Fruit fly (Drosophila melanogaster) whole organism, wandering third instar larva: ENCODE results near the gene CG12592.
A peak's percentile ranks its signal among the peaks of the same experiment; 100 is the strongest.

ENCODE experiments used
- Abd-B ChIP-seq: fragments of >200 bp; optimal IDR thresholded peaks from 2 replicates; lab custom pipeline; 2017; ENCODE audit warnings: missing biosample characterization, missing genetic modification characterization
- CG32264 ChIP-seq: fragments of 200-800 bp; sonication (Bioruptor generic); optimal IDR thresholded peaks from 2 replicates; lab custom pipeline; 2016; ENCODE audit warnings: missing biosample characterization, missing genetic modification characterization
- CG9705 ChIP-seq: fragments of 200-800 bp; sonication (Bioruptor generic); optimal IDR thresholded peaks from 2 replicates; lab custom pipeline; 2018; ENCODE audit warnings: missing biosample characterization, mild to moderate bottlenecking, missing genetic modification characterization
- CrebA ChIP-seq: fragments of 200-800 bp; sonication (Bioruptor generic); optimal IDR thresholded peaks from 2 replicates; lab custom pipeline; 2016; ENCODE audit warnings: missing biosample characterization, mild to moderate bottlenecking, missing genetic modification characterization, borderline replicate concordance
- Dfd ChIP-seq: fragments of >200 bp; optimal IDR thresholded peaks from 2 replicates; lab custom pipeline; 2017; ENCODE audit warnings: missing biosample characterization, missing genetic modification characterization
- Dif ChIP-seq: fragments of 200-275, 200-300 bp; sonication (Bioruptor generic); optimal IDR thresholded peaks from 2 replicates; lab custom pipeline; 2018; ENCODE audit warnings: missing biosample characterization, missing genetic modification characterization; ENCODE audit not compliant: partially characterized antibody
- GATAd ChIP-seq: sonication (Bioruptor generic); optimal IDR thresholded peaks from 2 replicates; lab custom pipeline; 2016; ENCODE audit warnings: missing biosample characterization, missing genetic modification characterization
- HLH106 ChIP-seq: fragments of 200-800 bp; optimal IDR thresholded peaks from 3 replicates; lab custom pipeline; 2019; ENCODE audit warnings: missing biosample characterization, mild to moderate bottlenecking, missing genetic modification characterization, moderate library complexity
- Hr78 ChIP-seq: fragments of >200 bp; optimal IDR thresholded peaks from 2 replicates; lab custom pipeline; 2017; ENCODE audit warnings: missing biosample characterization, missing genetic modification characterization
- Hr83 ChIP-seq: fragments of 200-300 bp; sonication (Bioruptor generic); optimal IDR thresholded peaks from 2 replicates; lab custom pipeline; 2016; ENCODE audit warnings: missing biosample characterization, mild to moderate bottlenecking, missing genetic modification characterization, moderate library complexity; ENCODE audit not compliant: poor library complexity, severe bottlenecking
- Jra ChIP-seq: sonication (Bioruptor generic); optimal IDR thresholded peaks from 2 replicates; lab custom pipeline; 2016; ENCODE audit warnings: missing biosample characterization, missing genetic modification characterization
- Mio ChIP-seq: sonication (Bioruptor generic); optimal IDR thresholded peaks from 2 replicates; lab custom pipeline; 2016; ENCODE audit warnings: missing biosample characterization, missing genetic modification characterization
- Myc ChIP-seq: fragments of >200 bp; optimal IDR thresholded peaks from 2 replicates; lab custom pipeline; 2017
- N ChIP-seq: fragments of >200 bp; optimal IDR thresholded peaks from 2 replicates; lab custom pipeline; 2018; ENCODE audit warnings: missing biosample characterization, missing external identifiers, missing genetic modification characterization
- OdsH ChIP-seq: fragments of 200-800 bp; sonication (Bioruptor generic); optimal IDR thresholded peaks from 2 replicates; lab custom pipeline; 2016; ENCODE audit warnings: missing biosample characterization, mild to moderate bottlenecking, missing genetic modification characterization
- Sp1 ChIP-seq: fragments of 200-800 bp; sonication (Bioruptor generic); optimal IDR thresholded peaks from 3 replicates; lab custom pipeline; 2019; ENCODE audit warnings: missing biosample characterization, mild to moderate bottlenecking, missing genetic modification characterization, moderate library complexity
- Vsx2 ChIP-seq: fragments of 200-300, 225-300 bp; sonication (Bioruptor generic); optimal IDR thresholded peaks from 2 replicates; lab custom pipeline; 2018; ENCODE audit warnings: missing biosample characterization, missing genetic modification characterization; ENCODE audit not compliant: partially characterized antibody
- br ChIP-seq: fragments of 200-800 bp; sonication (Bioruptor generic); optimal IDR thresholded peaks from 2 replicates; lab custom pipeline; 2016; ENCODE audit warnings: missing biosample characterization, missing genetic modification characterization
- brk ChIP-seq: fragments of 200-800 bp; sonication (Bioruptor generic); optimal IDR thresholded peaks from 2 replicates; lab custom pipeline; 2016; ENCODE audit warnings: missing biosample characterization, mild to moderate bottlenecking, missing genetic modification characterization
- dl ChIP-seq, 2 experiments: fragments of 175-275, 200-275 bp in 1 of 2; fragments of 200-275 bp in 1 of 2; sonication (Bioruptor generic); optimal IDR thresholded peaks; lab custom pipeline; 2018; ENCODE audit warnings: mild to moderate bottlenecking in 2 of 2, missing biosample characterization in 2 of 2, missing genetic modification characterization in 2 of 2, moderate library complexity in 2 of 2; ENCODE audit not compliant: partially characterized antibody in 2 of 2, insufficient read depth in 1 of 2
- dmrt93B ChIP-seq: fragments of 200-800 bp; sonication (Bioruptor generic); optimal IDR thresholded peaks from 2 replicates; lab custom pipeline; 2018; ENCODE audit warnings: missing biosample characterization, mild to moderate bottlenecking, missing genetic modification characterization
- dsf ChIP-seq: sonication (Bioruptor generic); optimal IDR thresholded peaks from 2 replicates; lab custom pipeline; 2016; ENCODE audit warnings: missing biosample characterization, missing genetic modification characterization, borderline replicate concordance
- ey ChIP-seq: fragments of 200-800 bp; sonication (Bioruptor generic); optimal IDR thresholded peaks from 2 replicates; lab custom pipeline; 2016; ENCODE audit warnings: missing biosample characterization, missing genetic modification characterization
- foxo ChIP-seq, 2 experiments: fragments of 200-800 bp; sonication (Bioruptor generic); optimal IDR thresholded peaks; 2 replicates in 1 of 2; 3 replicates in 1 of 2; lab custom pipeline; 2016 to 2017; ENCODE audit warnings: missing biosample characterization in 2 of 2, missing genetic modification characterization in 2 of 2
- fru ChIP-seq: fragments of 200-800 bp; sonication (Bioruptor generic); optimal IDR thresholded peaks from 3 replicates; lab custom pipeline; 2016; ENCODE audit warnings: missing biosample characterization, mild to moderate bottlenecking, missing genetic modification characterization
- h ChIP-seq: fragments of 200-800 bp; sonication (Bioruptor generic); optimal IDR thresholded peaks from 3 replicates; lab custom pipeline; 2016; ENCODE audit warnings: missing biosample characterization, mild to moderate bottlenecking, missing genetic modification characterization
- jim ChIP-seq: fragments of 175-275, 200-325 bp; sonication (Bioruptor generic); optimal IDR thresholded peaks from 2 replicates; lab custom pipeline; 2016; ENCODE audit warnings: missing biosample characterization, mild to moderate bottlenecking, missing genetic modification characterization
- lola ChIP-seq: fragments of >200 bp; optimal IDR thresholded peaks from 2 replicates; lab custom pipeline; 2017; ENCODE audit warnings: missing biosample characterization, missing genetic modification characterization
- pan ChIP-seq: fragments of >200 bp; optimal IDR thresholded peaks from 2 replicates; lab custom pipeline; 2017
- psq ChIP-seq: fragments of 200-800 bp; sonication (Bioruptor generic); optimal IDR thresholded peaks from 3 replicates; lab custom pipeline; 2017; ENCODE audit warnings: missing biosample characterization, mild to moderate bottlenecking, missing genetic modification characterization, moderate library complexity
- rgr ChIP-seq: fragments of 200-800 bp; sonication (Bioruptor generic); optimal IDR thresholded peaks from 3 replicates; lab custom pipeline; 2016; ENCODE audit warnings: missing biosample characterization, mild to moderate bottlenecking, missing genetic modification characterization
- sage ChIP-seq: fragments of 200-800 bp; sonication (Bioruptor generic); optimal IDR thresholded peaks from 2 replicates; lab custom pipeline; 2016; ENCODE audit warnings: missing biosample characterization, mild to moderate bottlenecking, missing genetic modification characterization
- sv ChIP-seq: fragments of 200-800 bp; sonication (Bioruptor generic); optimal IDR thresholded peaks from 3 replicates; lab custom pipeline; 2016; ENCODE audit warnings: missing biosample characterization, missing genetic modification characterization
- tai ChIP-seq: sonication (Bioruptor generic); optimal IDR thresholded peaks from 2 replicates; lab custom pipeline; 2016; ENCODE audit warnings: missing biosample characterization, missing genetic modification characterization
- usp ChIP-seq: fragments of >200 bp; optimal IDR thresholded peaks from 2 replicates; lab custom pipeline; 2017; ENCODE audit warnings: missing biosample characterization, missing genetic modification characterization
- woc ChIP-seq: sonication (Bioruptor generic); optimal IDR thresholded peaks from 2 replicates; lab custom pipeline; 2016; ENCODE audit warnings: missing biosample characterization, mild to moderate bottlenecking, missing genetic modification characterization

Gene CG12592

DNA sequence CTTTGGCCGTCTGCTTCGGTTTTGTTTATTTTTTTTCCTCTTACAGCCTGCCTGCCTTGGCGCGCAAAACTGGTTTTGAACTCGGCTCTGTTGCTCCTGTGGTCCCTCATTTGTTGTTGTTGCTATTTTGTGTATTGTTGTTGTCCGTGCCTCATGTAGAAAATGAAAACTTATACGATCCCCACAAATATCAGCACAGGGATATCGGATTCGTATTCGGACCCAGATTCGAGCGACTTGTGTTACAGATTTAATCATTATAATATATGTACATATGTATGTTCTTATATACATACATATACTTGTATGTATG lies 19.2 kb downstream of the CG12592 start:
- TF ChIP-seq ey (GFP tag; lab: Kevin White, UChicago) (no peak), Dif (GFP tag; lab: Kevin White, UChicago) (peak; percentile 5)
- TF ChIP-seq, all 38 proteins: peak for 1

- TF ChIP-seq Dfd (GFP tag; lab: Kevin White, UChicago) (no peak), ey (GFP tag; lab: Kevin White, UChicago) (no peak)
Measured at dm6 chr3R:10364287-10364686, 26.1 kb downstream of the CG12592 start.

DNA sequence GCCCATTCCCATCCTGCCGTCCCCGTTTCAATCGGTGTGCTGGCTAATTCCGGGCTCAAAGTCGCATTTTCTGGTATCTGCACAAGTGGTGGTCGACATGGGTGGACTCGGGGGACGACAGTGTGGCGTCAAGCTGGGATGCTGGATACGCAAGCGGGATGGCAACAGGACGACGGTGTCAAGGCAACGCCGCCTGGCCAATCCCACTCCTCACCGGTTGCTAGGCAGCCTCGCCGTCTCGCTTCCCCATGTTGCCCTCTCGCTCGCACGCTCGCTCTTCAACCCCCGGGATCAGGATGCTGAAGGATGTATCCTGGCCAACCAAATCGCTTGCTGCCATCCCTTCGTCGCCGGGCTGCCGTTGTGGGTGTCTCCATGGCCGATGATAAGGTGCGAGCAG lies 30.1 kb downstream of the CG12592 start:
- TF ChIP-seq N (GFP tag; lab: Kevin White, UChicago) = no peak
- no peak for TF ChIP-seq Dfd (GFP tag; lab: Kevin White, UChicago)
- TF ChIP-seq Mio (GFP tag; lab: Kevin White, UChicago) = no peak
- no peak for TF ChIP-seq Dif (GFP tag; lab: Kevin White, UChicago)
- TF ChIP-seq dl (GFP tag; optimal IDR thresholded peaks at IDR 0.05; lab: Kevin White, UChicago; ENCODE audit: insufficient read depth in 1 of 2, partially characterized antibody in 2 of 2) = no peak
- TF ChIP-seq ey (GFP tag; lab: Kevin White, UChicago) = no peak
- TF ChIP-seq Sp1 = no peak

DNA sequence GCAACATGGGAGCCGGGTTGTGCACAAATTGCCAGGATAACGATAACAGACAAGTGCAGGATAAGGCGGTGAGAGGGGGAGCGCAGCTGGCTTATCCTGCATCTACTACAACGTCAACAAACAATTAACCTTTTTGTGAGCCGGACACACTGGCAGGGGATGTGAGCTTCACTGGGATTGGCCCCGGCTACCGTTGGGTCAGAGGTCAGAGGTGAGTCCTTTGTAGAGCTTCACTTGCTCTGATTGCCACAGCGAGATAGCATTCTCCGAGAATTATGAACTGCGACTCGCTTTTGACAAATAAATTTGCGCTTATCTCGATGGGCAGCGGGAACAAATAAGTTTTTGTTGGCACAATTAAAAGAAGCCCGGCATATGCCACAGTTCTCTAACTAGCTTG lies 31.7 kb downstream of the CG12592 start:
- no peak for TF ChIP-seq woc (GFP tag; lab: Kevin White, UChicago)
- no peak for TF ChIP-seq sage (GFP tag; lab: Kevin White, UChicago)
- TF ChIP-seq sv (GFP tag; lab: Kevin White, UChicago) = no peak
- no peak for TF ChIP-seq Dfd (GFP tag; lab: Kevin White, UChicago)
- no peak for TF ChIP-seq Jra (GFP tag; lab: Kevin White, UChicago)
- no peak for TF ChIP-seq foxo (GFP tag; optimal IDR thresholded peaks at IDR 0.05; lab: Kevin White, UChicago)
- TF ChIP-seq ey (GFP tag; lab: Kevin White, UChicago) = no peak

- no peak for TF ChIP-seq Dfd (GFP tag; lab: Kevin White, UChicago)
- TF ChIP-seq Vsx2 (GFP tag; lab: Kevin White, UChicago) = no peak
- TF ChIP-seq psq (GFP tag; lab: Kevin White, UChicago) = no peak
- no peak for TF ChIP-seq Hr83 (GFP tag; lab: Kevin White, UChicago)
- TF ChIP-seq brk (GFP tag; lab: Kevin White, UChicago) = no peak
- TF ChIP-seq Hr78 (GFP tag; lab: Kevin White, UChicago) = no peak
- TF ChIP-seq tai (GFP tag; lab: Kevin White, UChicago) = no peak
- TF ChIP-seq Abd-B (GFP tag; lab: Kevin White, UChicago) = no peak
- TF ChIP-seq Sp1 = no peak
- TF ChIP-seq pan = no peak
- TF ChIP-seq HLH106 (tag; lab: Kevin White, UChicago) = no peak
- TF ChIP-seq dsf (GFP tag; lab: Kevin White, UChicago) = no peak
- TF ChIP-seq CrebA (GFP tag; lab: Kevin White, UChicago) = no peak
- TF ChIP-seq dmrt93B (GFP tag; lab: Kevin White, UChicago) = no peak
- TF ChIP-seq Jra (GFP tag; lab: Kevin White, UChicago) = no peak
- TF ChIP-seq jim = no peak
- no peak for TF ChIP-seq Dif (GFP tag; lab: Kevin White, UChicago)
- TF ChIP-seq N (GFP tag; lab: Kevin White, UChicago) = no peak
- no peak for TF ChIP-seq usp (GFP tag; lab: Kevin White, UChicago)
Measured at dm6 chr3R:10370495-10370894, 32.4 kb downstream of the CG12592 start.

dm6 chr3R:10377849-10378248 lies 39.7 kb downstream of the CG12592 start, which contains the start of gene Rfx:
TSS of gene Rfx (minus strand) at chr3R:10378068.
- peak; percentile 29 for TF ChIP-seq h
- TF ChIP-seq Sp1 = peak; percentile 36
- no peak for TF ChIP-seq Dfd (GFP tag; lab: Kevin White, UChicago)
- peak; percentile 44 for TF ChIP-seq tai (GFP tag; lab: Kevin White, UChicago)
- TF ChIP-seq CrebA (GFP tag; lab: Kevin White, UChicago) = peak; percentile 44
- TF ChIP-seq Hr83 (GFP tag; lab: Kevin White, UChicago) = no peak
- TF ChIP-seq foxo (GFP tag; optimal IDR thresholded peaks at IDR 0.05; lab: Kevin White, UChicago) = peak in 1 of 2 experiments; percentile 44
- TF ChIP-seq N (GFP tag; lab: Kevin White, UChicago) = no peak
- no peak for TF ChIP-seq psq (GFP tag; lab: Kevin White, UChicago)
- TF ChIP-seq pan = no peak
- TF ChIP-seq Mio (GFP tag; lab: Kevin White, UChicago) = no peak
- no peak for TF ChIP-seq lola (GFP tag; lab: Kevin White, UChicago)
- peak; percentile 22 for TF ChIP-seq rgr
- no peak for TF ChIP-seq jim
- TF ChIP-seq dsf (GFP tag; lab: Kevin White, UChicago) = no peak
- no peak for TF ChIP-seq sage (GFP tag; lab: Kevin White, UChicago)
- TF ChIP-seq OdsH (GFP tag; lab: Kevin White, UChicago) = peak; percentile 7
- TF ChIP-seq GATAd (GFP tag; lab: Kevin White, UChicago) = no peak
- TF ChIP-seq br (GFP tag; lab: Kevin White, UChicago) = peak; percentile 21
- no peak for TF ChIP-seq Hr78 (GFP tag; lab: Kevin White, UChicago)
- no peak for TF ChIP-seq Myc
- TF ChIP-seq dl (GFP tag; optimal IDR thresholded peaks at IDR 0.05; lab: Kevin White, UChicago; ENCODE audit: insufficient read depth in 1 of 2, partially characterized antibody in 2 of 2) = no peak
- TF ChIP-seq brk (GFP tag; lab: Kevin White, UChicago) = peak; percentile 66
- TF ChIP-seq CG9705 (GFP tag; lab: Kevin White, UChicago) = no peak
- TF ChIP-seq HLH106 (tag; lab: Kevin White, UChicago) = peak; percentile 12
- no peak for TF ChIP-seq Abd-B (GFP tag; lab: Kevin White, UChicago)
- TF ChIP-seq sv (GFP tag; lab: Kevin White, UChicago) = no peak
- peak; percentile 17 for TF ChIP-seq fru
- no peak for TF ChIP-seq CG32264
